Worm (Caenorhabditis elegans) whole organism, L3 larva: ENCODE data around the gene sru-40.

ENCODE experiments used
- fkh-10 ChIP-seq: sonication (generic microtip); optimal IDR thresholded peaks from 2 replicates; lab custom pipeline; 2017; ENCODE audit warnings: missing biosample characterization, missing genetic modification reagents, missing genetic modification characterization
- nfya-1 ChIP-seq: sonication (generic microtip); optimal IDR thresholded peaks from 2 replicates; lab custom pipeline; 2017; ENCODE audit warnings: missing genetic modification characterization, mild to moderate bottlenecking, missing compliant biosample characterization, antibody characterized with exemption, moderate library complexity; ENCODE audit not compliant: insufficient read depth

DNA sequence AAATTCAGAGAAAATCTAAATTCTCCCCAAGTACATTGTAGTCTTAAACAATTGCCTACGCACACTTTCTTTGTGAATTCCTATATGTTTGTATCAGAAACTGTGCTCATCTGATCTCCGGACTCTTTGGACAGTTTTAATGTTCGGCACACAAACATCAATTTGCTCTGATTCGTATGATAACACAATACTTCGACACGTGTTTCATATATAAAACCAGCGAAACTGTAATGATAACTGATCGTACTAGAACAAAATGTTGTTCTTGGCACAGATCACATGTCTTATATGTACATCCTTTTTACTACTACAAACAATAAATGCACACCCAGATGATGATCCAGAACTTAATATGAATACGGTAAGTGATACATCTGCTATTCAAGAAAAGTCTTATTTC is 42.5 kb downstream of the sru-40 start, which contains the start of gene lipl-2:
- TF ChIP-seq fkh-10 (no peak), nfya-1 (tag; lab: Kevin White, UChicago) (no peak)
